Worm (Caenorhabditis elegans) whole organism, young adult: ENCODE measurements around the gene ptp-8.

Experiments used
- ama-1 ChIP-seq, 3 experiments: fragments of 150-350 bp in 1 of 3; sonication (generic microtip) in 2 of 3; optimal IDR thresholded peaks; 2 replicates each; lab custom pipeline; 2014 to 2018; ENCODE audit warnings: missing biosample characterization in 2 of 3, missing genetic modification characterization in 2 of 3, missing genetic modification reagents in 2 of 3
- ets-4 ChIP-seq: fragments of 200-800 bp; sonication (Bioruptor generic); optimal IDR thresholded peaks from 2 replicates; lab custom pipeline; 2018; ENCODE audit warnings: mild to moderate bottlenecking, missing genetic modification characterization, missing compliant biosample characterization
- lsl-1 ChIP-seq: fragments of 200-800 bp; sonication (Bioruptor generic); optimal IDR thresholded peaks from 2 replicates; lab custom pipeline; 2018; ENCODE audit warnings: mild to moderate bottlenecking, missing genetic modification characterization, moderate library complexity, missing compliant biosample characterization
- mes-4 ChIP-seq: sonication (generic microtip); optimal IDR thresholded peaks from 2 replicates; lab custom pipeline; 2016; ENCODE audit warnings: missing genotype, missing genetic modification characterization, missing compliant biosample characterization
- rpc-1 ChIP-seq, 2 experiments: fragments of 150-350 bp in 1 of 2; sonication (generic microtip) in 1 of 2; optimal IDR thresholded peaks; 2 replicates each; lab custom pipeline; 2014 to 2018; ENCODE audit warnings: missing biosample characterization in 1 of 2, missing genetic modification characterization in 1 of 2, missing genetic modification reagents in 1 of 2, missing genotype in 1 of 2
- unc-62 ChIP-seq: fragments of 150-350 bp; optimal IDR thresholded peaks from 2 replicates; lab custom pipeline; 2014; ENCODE audit warnings: missing biosample characterization, missing genetic modification reagents, missing genetic modification characterization
- ztf-25 ChIP-seq: fragments of 200-800 bp; sonication (Bioruptor generic); IDR thresholded peaks from 2 replicates; pipeline ENCODE4 v1.3.6; 2022; ENCODE audit warnings: missing genetic modification reagents, missing genetic modification characterization, missing compliant biosample characterization

ce11 chrIV:7388843-7389242, 7.0 kb downstream of the ptp-8 start, which contains the start of gene mob-3:
- TF ChIP-seq mes-4 (tag; lab: Kevin White, UChicago) (no peak), ztf-25 (GFP tag; lab: Robert Waterston, UW) (no peak), rpc-1 (optimal IDR thresholded peaks at IDR 0.05; lab: Kevin White, UChicago) (no peak), rpc-1 (tag; optimal IDR thresholded peaks at IDR 0.05; lab: Kevin White, UChicago) (no peak), ets-4 (GFP tag; lab: Kevin White, UChicago) (no peak), lsl-1 (no peak), ama-1 (optimal IDR thresholded peaks at IDR 0.05; lab: Kevin White, UChicago) (no peak), ama-1 (GFP tag; optimal IDR thresholded peaks at IDR 0.05; lab: Kevin White, UChicago) (no peak), unc-62 (no peak)
